Fruit fly (Drosophila melanogaster) whole organism, wandering third instar larva: Measurements from ENCODE around the gene CG14551.

Experiments used
- Abd-B ChIP-seq: fragments of >200 bp; optimal IDR thresholded peaks from 2 replicates; lab custom pipeline; 2017; ENCODE audit warnings: missing biosample characterization, missing genetic modification characterization
- CG9705 ChIP-seq: fragments of 200-800 bp; sonication (Bioruptor generic); optimal IDR thresholded peaks from 2 replicates; lab custom pipeline; 2018; ENCODE audit warnings: missing biosample characterization, mild to moderate bottlenecking, missing genetic modification characterization
- Dfd ChIP-seq: fragments of >200 bp; optimal IDR thresholded peaks from 2 replicates; lab custom pipeline; 2017; ENCODE audit warnings: missing biosample characterization, missing genetic modification characterization
- Dif ChIP-seq: fragments of 200-275, 200-300 bp; sonication (Bioruptor generic); optimal IDR thresholded peaks from 2 replicates; lab custom pipeline; 2018; ENCODE audit warnings: missing biosample characterization, missing genetic modification characterization; ENCODE audit not compliant: partially characterized antibody
- Jra ChIP-seq: sonication (Bioruptor generic); optimal IDR thresholded peaks from 2 replicates; lab custom pipeline; 2016; ENCODE audit warnings: missing biosample characterization, missing genetic modification characterization
- Myc ChIP-seq: fragments of >200 bp; optimal IDR thresholded peaks from 2 replicates; lab custom pipeline; 2017
- Rel ChIP-seq, 2 experiments: fragments of 200-800 bp; sonication (Bioruptor generic) in 1 of 2; optimal IDR thresholded peaks; 2 replicates in 1 of 2; 3 replicates in 1 of 2; lab custom pipeline; 2016 to 2019; ENCODE audit warnings: mild to moderate bottlenecking in 2 of 2, missing biosample characterization in 2 of 2, missing genetic modification characterization in 2 of 2, moderate library complexity in 1 of 2
- br ChIP-seq: fragments of 200-800 bp; sonication (Bioruptor generic); optimal IDR thresholded peaks from 2 replicates; lab custom pipeline; 2016; ENCODE audit warnings: missing biosample characterization, missing genetic modification characterization
- dmrt93B ChIP-seq: fragments of 200-800 bp; sonication (Bioruptor generic); optimal IDR thresholded peaks from 2 replicates; lab custom pipeline; 2018; ENCODE audit warnings: missing biosample characterization, mild to moderate bottlenecking, missing genetic modification characterization
- h ChIP-seq: fragments of 200-800 bp; sonication (Bioruptor generic); optimal IDR thresholded peaks from 3 replicates; lab custom pipeline; 2016; ENCODE audit warnings: missing biosample characterization, mild to moderate bottlenecking, missing genetic modification characterization
- pan ChIP-seq: fragments of >200 bp; optimal IDR thresholded peaks from 2 replicates; lab custom pipeline; 2017
- psq ChIP-seq: fragments of 200-800 bp; sonication (Bioruptor generic); optimal IDR thresholded peaks from 3 replicates; lab custom pipeline; 2017; ENCODE audit warnings: missing biosample characterization, mild to moderate bottlenecking, missing genetic modification characterization, moderate library complexity
- usp ChIP-seq: fragments of >200 bp; optimal IDR thresholded peaks from 2 replicates; lab custom pipeline; 2017; ENCODE audit warnings: missing biosample characterization, missing genetic modification characterization

- TF ChIP-seq h (GFP tag; lab: Kevin White, UChicago), result peak; percentile 79
- TF ChIP-seq Jra, result peak; percentile 29
- TF ChIP-seq pan (lab: Kevin White, UChicago), result no peak
- TF ChIP-seq Abd-B, result no peak
- TF ChIP-seq Rel (GFP tag; optimal IDR thresholded peaks at IDR 0.05; lab: Kevin White, UChicago), result peak; percentile 3
- no peak for TF ChIP-seq Rel (tag; optimal IDR thresholded peaks at IDR 0.05; lab: Kevin White, UChicago)
- TF ChIP-seq Dfd (GFP tag; lab: Kevin White, UChicago), result no peak
- no peak for TF ChIP-seq usp (GFP tag; lab: Kevin White, UChicago)
- TF ChIP-seq Dif (GFP tag; lab: Kevin White, UChicago), result no peak
- TF ChIP-seq psq, result peak; percentile 54
- TF ChIP-seq CG9705 (GFP tag; lab: Kevin White, UChicago), result peak; percentile 8
- peak; percentile 62 for TF ChIP-seq br (GFP tag; lab: Kevin White, UChicago)
- TF ChIP-seq dmrt93B, result peak; percentile 43
- no peak for TF ChIP-seq Myc (lab: Kevin White, UChicago)
Measured at dm6 chr3R:26081380-26081991, 18.7 kb upstream of the CG14551 start.
